Fruit fly (Drosophila melanogaster) whole organism, embryonic: Measurements from ENCODE around the gene CG33108.

Experiments
- ATbp ChIP-seq: fragments of 200-800 bp; sonication (Bioruptor generic); optimal IDR thresholded peaks from 2 replicates; lab custom pipeline; 2017; ENCODE audit warnings: missing biosample characterization, mild to moderate bottlenecking, missing genetic modification characterization, missing genetic modification reagents
- CG11085 ChIP-seq: fragments of 200-800 bp; sonication (Bioruptor generic); IDR thresholded peaks from 2 replicates; pipeline ENCODE4 v1.3.6; 2022; ENCODE audit warnings: missing biosample characterization, missing genetic modification characterization
- CG12219 ChIP-seq: fragments of 200-800 bp; sonication (Bioruptor generic); optimal IDR thresholded peaks from 3 replicates; lab custom pipeline; 2018; ENCODE audit warnings: missing biosample characterization, mild to moderate bottlenecking, missing genetic modification characterization
- CG13624 ChIP-seq: fragments of 200-800 bp; sonication (Bioruptor generic); optimal IDR thresholded peaks from 2 replicates; lab custom pipeline; 2016; ENCODE audit warnings: missing biosample characterization, missing genetic modification characterization
- CG13894 ChIP-seq: fragments of 200-800 bp; sonication (Bioruptor generic); optimal IDR thresholded peaks from 3 replicates; lab custom pipeline; 2018; ENCODE audit warnings: missing biosample characterization, mild to moderate bottlenecking, missing genetic modification characterization, moderate library complexity
- CG14710 ChIP-seq: fragments of 200-800 bp; sonication (Bioruptor generic); optimal IDR thresholded peaks from 3 replicates; lab custom pipeline; 2019; ENCODE audit warnings: missing biosample characterization, mild to moderate bottlenecking, missing genetic modification characterization, moderate library complexity
- CG17328 ChIP-seq: fragments of 200-800 bp; sonication (Bioruptor generic); IDR thresholded peaks from 2 replicates; pipeline ENCODE4 v1.3.6; 2022; ENCODE audit warnings: missing biosample characterization, missing genetic modification characterization
- CG17361 ChIP-seq: fragments of 200-800 bp; sonication (Bioruptor generic); IDR thresholded peaks from 3 replicates; pipeline ENCODE4 v1.3.6; 2022; ENCODE audit warnings: missing biosample characterization, missing genetic modification characterization
- CG17385 ChIP-seq: fragments of 200-800 bp; sonication (Bioruptor generic); optimal IDR thresholded peaks from 3 replicates; lab custom pipeline; 2018; ENCODE audit warnings: missing biosample characterization, mild to moderate bottlenecking, missing genetic modification characterization
- CG1792 ChIP-seq: fragments of 200-800 bp; sonication (Bioruptor generic); optimal IDR thresholded peaks from 2 replicates; lab custom pipeline; 2016; ENCODE audit warnings: missing biosample characterization, missing genetic modification characterization
- CG18619 ChIP-seq: fragments of 200-800 bp; sonication (Bioruptor generic); optimal IDR thresholded peaks from 3 replicates; lab custom pipeline; 2017; ENCODE audit warnings: missing biosample characterization, mild to moderate bottlenecking, missing genetic modification characterization
- CG18764 ChIP-seq: fragments of 200-800 bp; sonication (Bioruptor generic); optimal IDR thresholded peaks from 3 replicates; lab custom pipeline; 2016; ENCODE audit warnings: missing biosample characterization, missing genetic modification characterization
- CG4282 ChIP-seq: fragments of 200-800 bp; sonication (Bioruptor generic); optimal IDR thresholded peaks from 2 replicates; lab custom pipeline; 2016; ENCODE audit warnings: missing biosample characterization, missing genetic modification characterization
- CG7556 ChIP-seq: fragments of 200-800 bp; sonication (Bioruptor generic); optimal IDR thresholded peaks from 2 replicates; lab custom pipeline; 2017; ENCODE audit warnings: missing biosample characterization, mild to moderate bottlenecking, missing genetic modification characterization
- CG8478 ChIP-seq: fragments of >200 bp; optimal IDR thresholded peaks from 2 replicates; lab custom pipeline; 2018
- CG8924 ChIP-seq: fragments of 200-800 bp; optimal IDR thresholded peaks from 3 replicates; lab custom pipeline; 2019; ENCODE audit warnings: missing biosample characterization, mild to moderate bottlenecking, missing genetic modification characterization, moderate library complexity
- CG9797 ChIP-seq: fragments of 200-800 bp; sonication (Bioruptor generic); optimal IDR thresholded peaks from 3 replicates; lab custom pipeline; 2018; ENCODE audit warnings: missing biosample characterization, mild to moderate bottlenecking, missing genetic modification characterization
- CG9876 ChIP-seq: fragments of 200-800 bp; sonication (Bioruptor generic); optimal IDR thresholded peaks from 2 replicates; lab custom pipeline; 2016; ENCODE audit warnings: missing biosample characterization, missing genetic modification characterization
- Chrac-16 ChIP-seq: fragments of 200-800 bp; sonication (Bioruptor generic); optimal IDR thresholded peaks from 3 replicates; lab custom pipeline; 2016; ENCODE audit warnings: missing biosample characterization, missing genetic modification characterization
- Dip3 ChIP-seq: fragments of 200-800 bp; sonication (Bioruptor generic); optimal IDR thresholded peaks from 3 replicates; lab custom pipeline; 2016; ENCODE audit warnings: missing biosample characterization, missing genetic modification characterization
- Hmr ChIP-seq: fragments of 200-800 bp; sonication (Bioruptor generic); optimal IDR thresholded peaks from 3 replicates; lab custom pipeline; 2017; ENCODE audit warnings: mild to moderate bottlenecking, missing biosample characterization, missing genetic modification reagents, missing genetic modification characterization
- Meics ChIP-seq: fragments of 200-800 bp; sonication (Bioruptor generic); optimal IDR thresholded peaks from 2 replicates; lab custom pipeline; 2017; ENCODE audit warnings: missing biosample characterization, mild to moderate bottlenecking, missing genetic modification characterization
- NC2β ChIP-seq: fragments of 200-800 bp; sonication (Bioruptor generic); optimal IDR thresholded peaks from 2 replicates; lab custom pipeline; 2016; ENCODE audit warnings: missing biosample characterization, missing genetic modification characterization
- Ravus ChIP-seq: fragments of 200-800 bp; sonication (Bioruptor generic); IDR thresholded peaks from 2 replicates; pipeline ENCODE4 v1.3.6; 2022; ENCODE audit warnings: missing biosample characterization, missing genetic modification characterization
- Rfx ChIP-seq: fragments of 200-800 bp; sonication (Bioruptor generic); IDR thresholded peaks from 2 replicates; pipeline ENCODE4 v1.3.6; 2022; ENCODE audit warnings: missing biosample characterization, missing genetic modification characterization
- Spps ChIP-seq: fragments of 200-800 bp; sonication (Bioruptor generic); optimal IDR thresholded peaks from 2 replicates; lab custom pipeline; 2018; ENCODE audit warnings: missing biosample characterization, mild to moderate bottlenecking, missing genetic modification characterization
- Ssrp ChIP-seq: fragments of 200-800 bp; sonication (Bioruptor generic); optimal IDR thresholded peaks from 2 replicates; lab custom pipeline; 2018; ENCODE audit warnings: missing biosample characterization, mild to moderate bottlenecking, missing genetic modification characterization, moderate library complexity
- TFAM ChIP-seq: fragments of 200-800 bp; sonication (Bioruptor generic); optimal IDR thresholded peaks from 2 replicates; lab custom pipeline; 2017; ENCODE audit warnings: missing biosample characterization, missing genetic modification characterization, inconsistent platforms
- Usf ChIP-seq: fragments of 200-800 bp; sonication (Bioruptor generic); optimal IDR thresholded peaks from 2 replicates; lab custom pipeline; 2017; ENCODE audit warnings: missing genotype, missing biosample characterization, missing genetic modification characterization
- ac ChIP-seq: fragments of 200-800 bp; sonication (Bioruptor generic); optimal IDR thresholded peaks from 3 replicates; lab custom pipeline; 2017; ENCODE audit warnings: missing biosample characterization, mild to moderate bottlenecking, missing genetic modification characterization
- bbx ChIP-seq: fragments of 200-800 bp; sonication (Bioruptor generic); IDR thresholded peaks from 2 replicates; pipeline ENCODE4 v1.3.6; 2022; ENCODE audit warnings: missing biosample characterization, missing genetic modification characterization; ENCODE audit not compliant: partially characterized antibody
- dysf ChIP-seq: fragments of 200-800 bp; sonication (Bioruptor generic); IDR thresholded peaks from 3 replicates; pipeline ENCODE4 v1.3.6; 2022; ENCODE audit warnings: missing biosample characterization, missing genetic modification characterization
- en ChIP-seq: fragments of 200-800 bp; sonication (Bioruptor generic); optimal IDR thresholded peaks from 2 replicates; lab custom pipeline; 2016; ENCODE audit warnings: missing biosample characterization, missing genetic modification characterization
- exex ChIP-seq: fragments of 200-800 bp; sonication (Bioruptor generic); optimal IDR thresholded peaks from 4 replicates; lab custom pipeline; 2018; ENCODE audit warnings: missing biosample characterization, mild to moderate bottlenecking, missing genetic modification characterization, moderate library complexity
- fu2 ChIP-seq: fragments of 200-800 bp; sonication (Bioruptor generic); optimal IDR thresholded peaks from 2 replicates; lab custom pipeline; 2016; ENCODE audit warnings: missing biosample characterization, missing genetic modification characterization
- hb ChIP-seq: fragments of 200-800 bp; sonication (Bioruptor generic); IDR thresholded peaks from 3 replicates; pipeline ENCODE4 v1.3.6; 2022; ENCODE audit warnings: missing biosample characterization, missing genetic modification characterization; ENCODE audit not compliant: partially characterized antibody
- her ChIP-seq: fragments of 200-800 bp; sonication (Bioruptor generic); optimal IDR thresholded peaks from 2 replicates; lab custom pipeline; 2016; ENCODE audit warnings: missing biosample characterization, missing genetic modification characterization
- kay ChIP-seq: fragments of 200-800 bp; sonication (Bioruptor generic); optimal IDR thresholded peaks from 2 replicates; lab custom pipeline; 2016; ENCODE audit warnings: missing biosample characterization, missing genetic modification characterization
- lbe ChIP-seq: fragments of 200-800 bp; sonication (Bioruptor generic); optimal IDR thresholded peaks from 2 replicates; lab custom pipeline; 2016; ENCODE audit warnings: missing biosample characterization, mild to moderate bottlenecking, missing genetic modification characterization
- onecut ChIP-seq: fragments of 200-800 bp; sonication (Bioruptor generic); IDR thresholded peaks from 2 replicates; pipeline ENCODE4 v1.3.6; 2022; ENCODE audit warnings: missing biosample characterization, missing genetic modification characterization
- prd ChIP-seq, 3 experiments: fragments of >200 bp in 2 of 3; fragments of 200-800 bp in 1 of 3; sonication (Bioruptor generic) in 1 of 3; optimal IDR thresholded peaks in 2 of 3; IDR thresholded peaks in 1 of 3; 2 replicates in 2 of 3; 3 replicates in 1 of 3; pipeline versions ENCODE4 v1.3.6 to Lab custom; 2017 to 2022; ENCODE audit warnings: missing biosample characterization in 1 of 3, missing genetic modification characterization in 1 of 3
- ro ChIP-seq: fragments of 200-800 bp; sonication (Bioruptor generic); IDR thresholded peaks from 2 replicates; pipeline ENCODE4 v1.3.6; 2022; ENCODE audit warnings: missing biosample characterization, missing genetic modification characterization
- seq ChIP-seq: fragments of 200-800 bp; sonication (Bioruptor generic); IDR thresholded peaks from 2 replicates; pipeline ENCODE4 v1.3.6; 2022; ENCODE audit warnings: missing biosample characterization, missing genetic modification characterization
- slp2 ChIP-seq: fragments of 200-800 bp; sonication (Bioruptor generic); optimal IDR thresholded peaks from 2 replicates; lab custom pipeline; 2016; ENCODE audit warnings: missing biosample characterization, missing genetic modification characterization
- sob ChIP-seq: fragments of 200-800 bp; sonication (Bioruptor generic); IDR thresholded peaks from 2 replicates; pipeline ENCODE4 v1.3.6; 2022; ENCODE audit warnings: missing biosample characterization, missing genetic modification characterization
- stc ChIP-seq: fragments of 200-800 bp; sonication (Bioruptor generic); IDR thresholded peaks from 2 replicates; pipeline ENCODE4 v1.3.6; 2022; ENCODE audit warnings: missing biosample characterization, missing genetic modification characterization
- tap ChIP-seq: fragments of 200-800 bp; optimal IDR thresholded peaks from 3 replicates; lab custom pipeline; 2019; ENCODE audit warnings: missing biosample characterization, mild to moderate bottlenecking, missing genetic modification characterization, moderate library complexity
- unpg ChIP-seq: fragments of 200-800 bp; sonication (Bioruptor generic); optimal IDR thresholded peaks from 3 replicates; lab custom pipeline; 2018; ENCODE audit warnings: missing biosample characterization, mild to moderate bottlenecking, missing genetic modification characterization, moderate library complexity
- yki ChIP-seq: fragments of >200 bp; optimal IDR thresholded peaks from 3 replicates; lab custom pipeline; 2018

The CG33108 gene

dm6 chr3R:23992823-23993797, 2.3 kb upstream of the CG33108 start, which contains the start of the genes Epp and Rab7 (continued):
- TF ChIP-seq onecut (GFP tag; lab: Robert Waterston, UW) (no peak; the same call in 1 of the 2 replicates), ATbp (GFP tag; lab: Kevin White, UChicago) (no peak), Meics (GFP tag; lab: Kevin White, UChicago) (peak; percentile 27), CG8924 (tag; lab: Kevin White, UChicago) (peak; percentile 56), CG1792 (GFP tag; lab: Kevin White, UChicago) (peak; percentile 5), kay (GFP tag; lab: Kevin White, UChicago) (peak; percentile 57), prd (optimal IDR thresholded peaks at IDR 0.05; lab: Kevin White, UChicago) (no peak), prd (GFP tag; IDR thresholded peaks at IDR 0.05; lab: Robert Waterston, UW) (peak; percentile 43; the same call in 2 of the 3 replicates), exex (tag; lab: Kevin White, UChicago) (peak; percentile 78), CG9876 (GFP tag; lab: Kevin White, UChicago) (no peak), CG18619 (GFP tag; lab: Kevin White, UChicago) (no peak), CG11085 (no peak; the same call in 1 of the 2 replicates), seq (GFP tag; lab: Robert Waterston, UW) (no peak), Rfx (GFP tag; lab: Robert Waterston, UW) (peak; percentile 81), CG17385 (GFP tag; lab: Kevin White, UChicago) (peak; percentile 43), Hmr (GFP tag; lab: Kevin White, UChicago) (peak; percentile 44), CG13624 (GFP tag; lab: Kevin White, UChicago) (peak; percentile 97), fu2 (GFP tag; lab: Kevin White, UChicago) (peak; percentile 55), en (GFP tag; lab: Kevin White, UChicago) (no peak), CG18764 (GFP tag; lab: Kevin White, UChicago) (peak; percentile 30), her (peak; percentile 59), CG17328 (GFP tag; lab: Robert Waterston, UW) (no peak), yki (lab: Kevin White, UChicago) (no peak), Dip3 (peak; percentile 40), Ssrp (tag; lab: Kevin White, UChicago) (no peak), Chrac-16 (GFP tag; lab: Kevin White, UChicago) (no peak), sob (peak; percentile 82), ro (GFP tag; lab: Robert Waterston, UW) (no peak), dysf (peak; percentile 32; the same call in 1 of the 3 replicates), CG9797 (peak; percentile 39), CG17361 (GFP tag; lab: Robert Waterston, UW) (peak; percentile 50; the same call in 2 of the 3 replicates), CG13894 (tag; lab: Kevin White, UChicago) (no peak), lbe (peak; percentile 56), CG14710 (tag; lab: Kevin White, UChicago) (peak; percentile 70), Ravus (GFP tag; lab: Robert Waterston, UW) (no peak), CG4282 (GFP tag; lab: Kevin White, UChicago) (peak; percentile 12), CG7556 (GFP tag; lab: Kevin White, UChicago) (no peak), hb (GFP tag; lab: Robert Waterston, UW) (peak; percentile 86), bbx (GFP tag; lab: Robert Waterston, UW) (peak; percentile 95), stc (GFP tag; lab: Robert Waterston, UW) (no peak), CG8478 (no peak), TFAM (GFP tag; lab: Kevin White, UChicago) (no peak), ac (no peak), unpg (peak; percentile 18), tap (tag; lab: Kevin White, UChicago) (no peak), CG12219 (GFP tag; lab: Kevin White, UChicago) (no peak), NC2β (peak; percentile 43), Usf (GFP tag; lab: Kevin White, UChicago) (no peak), Spps (no peak), slp2 (GFP tag; lab: Kevin White, UChicago) (peak; percentile 5)
